Fruit fly (Drosophila melanogaster) whole organism, prepupa: ENCODE data around the gene Sgt.

Source experiments
- Blimp-1 ChIP-seq: fragments of 200-800 bp; sonication (Bioruptor generic); optimal IDR thresholded peaks from 3 replicates; lab custom pipeline; 2017; ENCODE audit warnings: missing biosample characterization, missing genetic modification characterization, mild to moderate bottlenecking, moderate library complexity, missing genetic modification reagents
- CG10631 ChIP-seq: fragments of 200-800 bp; sonication (Bioruptor generic); optimal IDR thresholded peaks from 2 replicates; lab custom pipeline; 2016; ENCODE audit warnings: missing biosample characterization, missing genetic modification characterization
- CG11294 ChIP-seq: fragments of 200-800 bp; sonication (Bioruptor generic); IDR thresholded peaks from 2 replicates; pipeline ENCODE4 v1.3.6; 2022; ENCODE audit warnings: missing biosample characterization, missing genetic modification characterization
- CG11762 ChIP-seq: fragments of 200-800 bp; sonication (Bioruptor generic); optimal IDR thresholded peaks from 3 replicates; lab custom pipeline; 2016; ENCODE audit warnings: missing biosample characterization, missing genetic modification characterization; ENCODE audit not compliant: insufficient read depth
- CG11902 ChIP-seq: fragments of 200-800 bp; sonication (Bioruptor generic); optimal IDR thresholded peaks from 3 replicates; lab custom pipeline; 2016; ENCODE audit warnings: missing biosample characterization, missing genetic modification characterization
- CG15336 ChIP-seq: fragments of 200-800 bp; sonication (Bioruptor generic); IDR thresholded peaks from 2 replicates; pipeline ENCODE4 v1.3.6; 2022; ENCODE audit warnings: missing biosample characterization, missing genetic modification characterization
- CG1621 ChIP-seq: fragments of 200-800 bp; sonication (Bioruptor generic); optimal IDR thresholded peaks from 3 replicates; lab custom pipeline; 2018; ENCODE audit warnings: missing biosample characterization, mild to moderate bottlenecking, missing genetic modification characterization
- CG16779 ChIP-seq: fragments of 200-800 bp; sonication (Bioruptor generic); optimal IDR thresholded peaks from 3 replicates; lab custom pipeline; 2017; ENCODE audit warnings: missing biosample characterization, mild to moderate bottlenecking, missing genetic modification characterization
- CG31627 ChIP-seq: fragments of 200-800 bp; sonication (Bioruptor generic); optimal IDR thresholded peaks from 3 replicates; lab custom pipeline; 2016; ENCODE audit warnings: missing biosample characterization, missing genetic modification characterization
- CG32006 ChIP-seq: fragments of 200-800 bp; sonication (Bioruptor generic); optimal IDR thresholded peaks from 3 replicates; lab custom pipeline; 2017; ENCODE audit warnings: missing biosample characterization, mild to moderate bottlenecking, missing genetic modification characterization
- CG34406 ChIP-seq: fragments of 200-800 bp; sonication (Bioruptor generic); optimal IDR thresholded peaks from 3 replicates; lab custom pipeline; 2016; ENCODE audit warnings: missing biosample characterization, missing genetic modification characterization
- CG3919 ChIP-seq: fragments of 200-800 bp; sonication (Bioruptor generic); optimal IDR thresholded peaks from 3 replicates; lab custom pipeline; 2016; ENCODE audit warnings: missing biosample characterization, missing genetic modification characterization
- CG4318 ChIP-seq: fragments of 200-800 bp; sonication (Bioruptor generic); optimal IDR thresholded peaks from 3 replicates; lab custom pipeline; 2017; ENCODE audit warnings: missing biosample characterization, mild to moderate bottlenecking, missing genetic modification characterization
- CG6163 ChIP-seq: fragments of 200-800 bp; sonication (Bioruptor generic); IDR thresholded peaks from 3 replicates; pipeline ENCODE4 v1.3.6; 2022; ENCODE audit warnings: missing biosample characterization, missing genetic modification characterization
- CG6276 ChIP-seq: fragments of 200-800 bp; sonication (Bioruptor generic); optimal IDR thresholded peaks from 2 replicates; lab custom pipeline; 2017; ENCODE audit warnings: missing biosample characterization, mild to moderate bottlenecking, missing genetic modification characterization
- CG6808 ChIP-seq: fragments of 200-800 bp; sonication (Bioruptor generic); optimal IDR thresholded peaks from 3 replicates; lab custom pipeline; 2017; ENCODE audit warnings: missing biosample characterization, missing genetic modification characterization, mild to moderate bottlenecking, moderate library complexity, missing genetic modification reagents
- CG6854 ChIP-seq: fragments of 200-800 bp; sonication (Bioruptor generic); optimal IDR thresholded peaks from 2 replicates; lab custom pipeline; 2017; ENCODE audit warnings: missing biosample characterization, mild to moderate bottlenecking, missing genetic modification characterization
- CG7368 ChIP-seq: fragments of 200-800 bp; sonication (Bioruptor generic); optimal IDR thresholded peaks from 3 replicates; lab custom pipeline; 2016; ENCODE audit warnings: missing biosample characterization, missing genetic modification characterization
- CG8119 ChIP-seq: fragments of 200-800 bp; sonication (Bioruptor generic); IDR thresholded peaks from 3 replicates; pipeline ENCODE4 v1.3.6; 2022; ENCODE audit warnings: missing biosample characterization, missing genetic modification characterization
- CG8319 ChIP-seq: fragments of 200-800 bp; sonication (Bioruptor generic); optimal IDR thresholded peaks from 3 replicates; lab custom pipeline; 2016; ENCODE audit warnings: missing biosample characterization, missing genetic modification characterization
- CG8632 ChIP-seq: fragments of 200-800 bp; sonication (Bioruptor generic); optimal IDR thresholded peaks from 3 replicates; lab custom pipeline; 2016; ENCODE audit warnings: missing biosample characterization, missing genetic modification characterization
- Eip75B ChIP-seq: fragments of 200-800 bp; sonication (Bioruptor generic); optimal IDR thresholded peaks from 3 replicates; lab custom pipeline; 2016; ENCODE audit warnings: missing biosample characterization, missing genetic modification characterization
- Eip78C ChIP-seq: fragments of 200-800 bp; sonication (Bioruptor generic); peaks from one replicate; lab custom pipeline; 2016; ENCODE audit warnings: missing biosample characterization, missing genetic modification characterization
- Ets21C ChIP-seq: fragments of 200-800 bp; sonication (Bioruptor generic); optimal IDR thresholded peaks from 3 replicates; lab custom pipeline; 2016; ENCODE audit warnings: missing biosample characterization, missing genetic modification characterization
- Ets96B ChIP-seq: fragments of 200-800 bp; optimal IDR thresholded peaks from 2 replicates; lab custom pipeline; 2019; ENCODE audit warnings: missing biosample characterization, mild to moderate bottlenecking, missing genetic modification characterization, moderate library complexity
- Gug ChIP-seq: fragments of 200-800 bp; sonication (Bioruptor generic); IDR thresholded peaks from 2 replicates; pipeline ENCODE4 v1.3.6; 2022; ENCODE audit warnings: missing biosample characterization, missing genetic modification characterization
- Hr39 ChIP-seq: fragments of 200-800 bp; sonication (Bioruptor generic); optimal IDR thresholded peaks from 2 replicates; lab custom pipeline; 2016; ENCODE audit warnings: missing biosample characterization, missing genetic modification characterization
- Hr4 ChIP-seq: fragments of 200-800 bp; sonication (Bioruptor generic); optimal IDR thresholded peaks from 3 replicates; lab custom pipeline; 2016; ENCODE audit warnings: missing biosample characterization, missing genetic modification characterization
- Lpt ChIP-seq: fragments of 200-800 bp; sonication (Bioruptor generic); optimal IDR thresholded peaks from 3 replicates; lab custom pipeline; 2016; ENCODE audit warnings: missing biosample characterization, missing genetic modification characterization
- Met ChIP-seq: fragments of 200-800 bp; sonication (Bioruptor generic); optimal IDR thresholded peaks from 3 replicates; lab custom pipeline; 2016; ENCODE audit warnings: missing biosample characterization, missing genetic modification characterization
- OdsH ChIP-seq: fragments of 200-800 bp; sonication (Bioruptor generic); optimal IDR thresholded peaks from 3 replicates; lab custom pipeline; 2016; ENCODE audit warnings: missing biosample characterization, missing genetic modification characterization
- Sox14 ChIP-seq: fragments of 200-800 bp; sonication (Bioruptor generic); optimal IDR thresholded peaks from 3 replicates; lab custom pipeline; 2016; ENCODE audit warnings: missing biosample characterization, missing genetic modification characterization
- Sox15 ChIP-seq: fragments of 200-800 bp; sonication (Bioruptor generic); optimal IDR thresholded peaks from 3 replicates; lab custom pipeline; 2016; ENCODE audit warnings: missing biosample characterization, missing genetic modification characterization
- achi ChIP-seq: fragments of 200-800 bp; sonication (Bioruptor generic); optimal IDR thresholded peaks from 3 replicates; lab custom pipeline; 2016; ENCODE audit warnings: missing biosample characterization, missing genetic modification characterization
- eg ChIP-seq: fragments of 200-800 bp; sonication (Bioruptor generic); IDR thresholded peaks from 3 replicates; pipeline ENCODE4 v1.3.6; 2022; ENCODE audit warnings: missing biosample characterization, missing genetic modification characterization
- esn ChIP-seq: fragments of 200-800 bp; sonication (Bioruptor generic); optimal IDR thresholded peaks from 2 replicates; lab custom pipeline; 2016; ENCODE audit warnings: missing biosample characterization, mild to moderate bottlenecking, missing genetic modification characterization, moderate library complexity
- fd59A ChIP-seq: fragments of 200-800 bp; sonication (Bioruptor generic); optimal IDR thresholded peaks from 2 replicates; lab custom pipeline; 2017; ENCODE audit warnings: missing biosample characterization, mild to moderate bottlenecking, missing genetic modification characterization, missing genetic modification reagents
- fkh ChIP-seq: fragments of 200-800 bp; sonication (Bioruptor generic); optimal IDR thresholded peaks from 3 replicates; lab custom pipeline; 2017; ENCODE audit warnings: missing biosample characterization, mild to moderate bottlenecking, missing genetic modification characterization, moderate library complexity
- lz ChIP-seq: fragments of 200-800 bp; sonication (Bioruptor generic); optimal IDR thresholded peaks from 3 replicates; lab custom pipeline; 2016; ENCODE audit warnings: missing biosample characterization, missing genetic modification characterization
- net ChIP-seq: fragments of 200-800 bp; sonication (Bioruptor generic); optimal IDR thresholded peaks from 3 replicates; lab custom pipeline; 2016; ENCODE audit warnings: missing biosample characterization, missing genetic modification characterization
- pdm3 ChIP-seq: fragments of 200-800 bp; sonication (Bioruptor generic); optimal IDR thresholded peaks from 3 replicates; lab custom pipeline; 2016; ENCODE audit warnings: missing biosample characterization, missing genetic modification characterization
- svp ChIP-seq: fragments of 200-800 bp; sonication (Bioruptor generic); peaks from one replicate; lab custom pipeline; 2016; ENCODE audit warnings: missing biosample characterization, missing genetic modification characterization
- topi ChIP-seq: fragments of 200-800 bp; sonication (Bioruptor generic); optimal IDR thresholded peaks from 3 replicates; lab custom pipeline; 2016; ENCODE audit warnings: missing biosample characterization, missing genetic modification characterization
- vri ChIP-seq: fragments of 200-800 bp; sonication (Bioruptor generic); optimal IDR thresholded peaks from 3 replicates; lab custom pipeline; 2016; ENCODE audit warnings: missing biosample characterization, mild to moderate bottlenecking, missing genetic modification characterization

The Sgt gene

dm6 chr2L:17429788-17430587, 41.4 kb upstream of the Sgt start (continued):
- peak; percentile 88 for TF ChIP-seq lz
- peak; percentile 93 for TF ChIP-seq CG7368 (GFP tag; lab: Kevin White, UChicago)
- peak; percentile 91 for TF ChIP-seq svp (GFP tag; lab: Kevin White, UChicago)
- TF ChIP-seq Sox15: peak; percentile 84
- peak; percentile 95 for TF ChIP-seq CG32006 (GFP tag; lab: Kevin White, UChicago)
- peak; percentile 93 for TF ChIP-seq CG15336
- peak; percentile 93 for TF ChIP-seq CG8319
- TF ChIP-seq eg: peak; percentile 87
- peak; percentile 85 for TF ChIP-seq Sox14 (GFP tag; lab: Kevin White, UChicago)
- TF ChIP-seq fd59A (GFP tag; lab: Kevin White, UChicago): peak; percentile 76
- TF ChIP-seq fkh: peak; percentile 21
- TF ChIP-seq CG6808 (GFP tag; lab: Kevin White, UChicago): peak; percentile 97
- peak; percentile 81 for TF ChIP-seq CG3919 (GFP tag; lab: Kevin White, UChicago)
- TF ChIP-seq topi (GFP tag; lab: Kevin White, UChicago): peak; percentile 75
- peak; percentile 94 for TF ChIP-seq esn (GFP tag; lab: Kevin White, UChicago)
- peak; percentile 81 for TF ChIP-seq achi (GFP tag; lab: Kevin White, UChicago)
- peak; percentile 68 for TF ChIP-seq CG11902 (GFP tag; lab: Kevin White, UChicago)
- peak; percentile 82 for TF ChIP-seq Blimp-1 (GFP tag; lab: Kevin White, UChicago)
- peak; percentile 87 for TF ChIP-seq Hr39
- TF ChIP-seq Gug (GFP tag; lab: Robert Waterston, UW): peak; percentile 82
- TF ChIP-seq CG1621 (tag; lab: Kevin White, UChicago): peak; percentile 72

- TF ChIP-seq CG7368 (GFP tag; lab: Kevin White, UChicago) (no peak), CG8119 (GFP tag; lab: Robert Waterston, UW) (peak; percentile 62), CG6854 (GFP tag; lab: Kevin White, UChicago) (peak; percentile 2), CG8632 (GFP tag; lab: Kevin White, UChicago) (no peak), Blimp-1 (GFP tag; lab: Kevin White, UChicago) (peak; percentile 86), pdm3 (GFP tag; lab: Kevin White, UChicago) (peak; percentile 44), Ets21C (no peak), topi (GFP tag; lab: Kevin White, UChicago) (no peak), vri (GFP tag; lab: Kevin White, UChicago) (peak; percentile 89), CG31627 (peak; percentile 18), Sox15 (peak; percentile 2), CG15336 (peak; percentile 60), Ets96B (peak; percentile 61), net (no peak), CG4318 (no peak), Eip75B (no peak), CG16779 (tag; lab: Kevin White, UChicago) (no peak), Eip78C (no peak), CG6163 (GFP tag; lab: Robert Waterston, UW) (peak; percentile 10; the same call in 2 of the 3 replicates)
- TF ChIP-seq, all 60 proteins: peak for 10
Measured at dm6 chr2L:17430602-17431358, 40.6 kb upstream of the Sgt start.

dm6 chr2L:17431359-17431675, 40.1 kb upstream of the Sgt start:
- TF ChIP-seq Sox14 (GFP tag; lab: Kevin White, UChicago): peak; percentile 71
- peak; percentile 84 for TF ChIP-seq OdsH (GFP tag; lab: Kevin White, UChicago)
- TF ChIP-seq CG8319: peak; percentile 55
- peak; percentile 76 for TF ChIP-seq CG10631 (GFP tag; lab: Kevin White, UChicago)
- peak; percentile 48 for TF ChIP-seq Lpt (GFP tag; lab: Kevin White, UChicago)
- peak; percentile 47 for TF ChIP-seq Eip75B
- peak; percentile 61 for TF ChIP-seq CG11762 (GFP tag; lab: Kevin White, UChicago)
- TF ChIP-seq CG6276 (GFP tag; lab: Kevin White, UChicago): peak; percentile 65
- peak; percentile 32 for TF ChIP-seq CG4318
- peak; percentile 66 for TF ChIP-seq eg
- peak; percentile 77 for TF ChIP-seq CG3919 (GFP tag; lab: Kevin White, UChicago)
- peak; percentile 77 for TF ChIP-seq CG34406 (GFP tag; lab: Kevin White, UChicago)
- peak; percentile 74 for TF ChIP-seq Hr39
- peak; percentile 97 for TF ChIP-seq Eip78C
- TF ChIP-seq CG6854 (GFP tag; lab: Kevin White, UChicago): no peak
- TF ChIP-seq Ets96B: peak; percentile 66
- TF ChIP-seq Met (GFP tag; lab: Kevin White, UChicago): peak; percentile 70
- 0 out of 2 replicates have a peak, but pooled peaks have one; percentile 16 for TF ChIP-seq CG11294
- TF ChIP-seq CG8632 (GFP tag; lab: Kevin White, UChicago): peak; percentile 75
- peak; percentile 62; the same call in 2 of the 3 replicates for TF ChIP-seq CG6163 (GFP tag; lab: Robert Waterston, UW)
- TF ChIP-seq Gug (GFP tag; lab: Robert Waterston, UW): peak; percentile 36
- no peak for TF ChIP-seq fkh
- peak; percentile 85 for TF ChIP-seq Hr4 (GFP tag; lab: Kevin White, UChicago)
